Fruit fly (Drosophila melanogaster) whole organism: ENCODE results near the gene CG7695.

Experiments
- CG8478 ChIP-seq: fragments of >200 bp; optimal IDR thresholded peaks from 2 replicates; lab custom pipeline; 2018; ENCODE audit warnings: inconsistent platforms
- Dll ChIP-seq: fragments of >200 bp; optimal IDR thresholded peaks from 2 replicates; lab custom pipeline; 2017
- EcR ChIP-seq, 2 experiments: fragments of >200 bp; optimal IDR thresholded peaks; 2 replicates each; lab custom pipeline; 2017; ENCODE audit warnings: missing biosample characterization in 2 of 2, missing genetic modification characterization in 2 of 2, missing genetic modification reagents in 2 of 2
- pan ChIP-seq: fragments of >200 bp; optimal IDR thresholded peaks from 2 replicates; lab custom pipeline; 2017
- psq ChIP-seq: fragments of >200 bp; optimal IDR thresholded peaks from 2 replicates; lab custom pipeline; 2017
- usp ChIP-seq: fragments of >200 bp; optimal IDR thresholded peaks from 2 replicates; lab custom pipeline; 2017; ENCODE audit warnings: missing biosample characterization, missing genetic modification characterization, mixed read lengths

Gene CG7695

DNA sequence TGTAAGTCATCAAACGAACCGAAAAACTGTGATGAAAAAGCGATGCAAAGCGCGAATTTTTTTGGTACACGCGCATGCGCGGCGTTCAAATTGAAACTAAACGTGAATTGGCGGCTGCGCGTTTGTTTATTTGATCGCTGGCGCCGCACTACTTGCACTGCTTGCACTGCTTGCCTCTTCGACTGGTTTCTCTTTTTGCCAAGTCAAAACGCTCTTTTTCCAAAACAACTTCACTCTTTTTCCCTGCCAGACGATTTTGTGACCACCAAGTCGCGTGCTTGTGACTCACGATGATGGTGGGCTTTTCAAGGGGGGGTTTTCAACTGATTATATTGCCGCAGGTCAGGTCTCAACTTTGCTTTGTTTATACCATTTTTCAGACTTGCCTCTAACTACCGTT is 3.9 kb upstream of the CG7695 start, which contains the start of gene CG14304:
CG14304 (minus strand) TSS at position 98 of the 400 bp plus-strand sequence.
- TF ChIP-seq psq (lab: Kevin White, UChicago) = no peak
- no peak for TF ChIP-seq CG8478 (lab: Kevin White, UChicago)
- TF ChIP-seq EcR (GFP tag; optimal IDR thresholded peaks at IDR 0.05; lab: Kevin White, UChicago) = no peak
- no peak for TF ChIP-seq usp (GFP tag; lab: Kevin White, UChicago)
- TF ChIP-seq Dll (lab: Kevin White, UChicago) = no peak
- TF ChIP-seq pan (lab: Kevin White, UChicago) = no peak

DNA sequence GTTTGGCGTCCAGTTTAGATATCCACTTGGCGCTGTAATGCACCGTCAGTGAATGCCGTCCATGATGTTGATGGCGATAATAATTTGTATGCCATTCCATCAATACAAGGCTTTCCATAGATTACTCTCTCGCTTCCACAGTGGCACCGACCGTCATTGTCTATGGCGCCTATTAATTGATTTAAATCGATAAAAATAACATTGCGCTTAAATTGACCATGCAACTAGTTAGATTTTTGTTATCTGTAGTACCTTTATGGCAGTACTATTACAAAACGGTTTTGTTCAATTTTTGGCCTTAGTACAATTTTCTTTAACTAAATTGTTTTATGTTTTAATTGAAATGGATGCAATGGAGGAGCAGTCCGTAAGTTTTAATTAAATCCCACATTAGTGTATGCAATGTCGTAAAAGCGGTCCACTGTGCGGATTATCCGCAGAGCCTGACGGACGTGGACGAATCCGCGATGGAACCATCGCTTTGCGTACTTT is 2.2 kb upstream of the CG7695 start:
- TF ChIP-seq Dll (lab: Kevin White, UChicago) (no peak), EcR (GFP tag; optimal IDR thresholded peaks at IDR 0.05; lab: Kevin White, UChicago) (no peak), usp (GFP tag; lab: Kevin White, UChicago) (no peak), psq (lab: Kevin White, UChicago) (no peak), pan (lab: Kevin White, UChicago) (no peak), CG8478 (lab: Kevin White, UChicago) (no peak)

DNA sequence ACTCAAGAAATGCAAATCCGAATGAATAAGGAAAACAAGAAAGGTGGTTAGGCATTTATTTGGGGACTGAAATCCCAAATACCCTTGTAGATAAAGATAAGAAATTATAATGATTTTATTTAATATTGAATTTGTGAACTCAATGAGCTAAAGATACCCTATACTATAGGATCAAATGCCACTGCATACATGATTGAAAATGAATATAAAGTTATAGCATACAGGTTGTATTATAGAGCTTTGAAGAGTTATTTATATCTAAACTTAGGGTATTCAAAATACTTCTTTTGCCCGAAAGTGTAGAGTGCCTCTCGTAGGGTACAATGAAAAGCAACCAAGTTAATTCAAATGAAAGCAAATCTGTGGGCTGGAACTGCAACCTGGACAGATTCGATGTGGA is 1.3 kb downstream of the CG7695 start:
- TF ChIP-seq usp (GFP tag; lab: Kevin White, UChicago) (no peak), CG8478 (lab: Kevin White, UChicago) (no peak), pan (lab: Kevin White, UChicago) (no peak), psq (lab: Kevin White, UChicago) (no peak), EcR (GFP tag; optimal IDR thresholded peaks at IDR 0.05; lab: Kevin White, UChicago) (no peak), Dll (lab: Kevin White, UChicago) (no peak)

DNA sequence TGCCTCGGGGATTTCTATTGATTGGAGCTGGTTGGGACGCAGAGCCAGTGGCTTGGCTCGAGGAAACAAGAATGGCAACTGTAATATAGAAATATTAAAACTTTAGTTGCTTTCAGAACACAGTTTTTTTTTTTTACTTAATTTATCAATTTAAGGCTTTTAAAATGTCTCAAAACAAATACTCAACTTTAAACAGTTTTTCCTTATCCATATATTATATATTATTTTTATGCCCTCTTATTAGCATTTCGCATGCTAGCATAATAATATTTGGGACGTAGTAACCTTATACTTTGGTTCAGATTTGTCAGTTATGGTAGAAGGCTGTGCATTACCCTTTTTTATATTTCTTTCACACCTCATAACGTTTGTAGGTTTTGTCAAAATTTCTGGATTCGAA is 18.9 kb downstream of the CG7695 start, which contains the start of gene Tssk:
Tssk (plus strand) TSS at position 301 of the 400 bp plus-strand sequence.
- TF ChIP-seq psq (lab: Kevin White, UChicago) (no peak), Dll (lab: Kevin White, UChicago) (no peak), pan (lab: Kevin White, UChicago) (no peak), CG8478 (lab: Kevin White, UChicago) (no peak), EcR (GFP tag; optimal IDR thresholded peaks at IDR 0.05; lab: Kevin White, UChicago) (no peak), usp (GFP tag; lab: Kevin White, UChicago) (no peak)

DNA sequence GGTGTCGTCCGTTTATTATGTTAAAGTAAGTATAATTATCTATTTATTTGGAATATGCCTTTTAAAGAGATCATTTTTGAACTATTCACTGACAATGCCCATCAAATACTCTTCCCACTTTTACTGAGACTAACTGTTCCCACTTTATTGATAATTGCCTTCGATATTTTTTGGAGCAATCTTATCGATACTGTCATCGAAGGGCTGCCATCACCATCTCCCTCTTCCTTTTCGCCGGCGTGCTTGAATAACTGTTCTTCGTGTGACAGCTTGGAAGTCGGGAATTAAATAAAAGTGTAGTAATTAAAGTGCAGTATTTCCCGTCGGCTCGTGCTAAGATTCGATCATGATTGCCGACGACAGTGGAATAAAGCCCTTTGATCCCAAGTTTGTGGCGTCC is 26.6 kb downstream of the CG7695 start, which contains the start of gene qin:
qin (plus strand) TSS at position 274 of the 400 bp plus-strand sequence.
- TF ChIP-seq EcR (GFP tag; optimal IDR thresholded peaks at IDR 0.05; lab: Kevin White, UChicago) (no peak), psq (lab: Kevin White, UChicago) (no peak), Dll (lab: Kevin White, UChicago) (no peak), pan (lab: Kevin White, UChicago) (no peak), usp (GFP tag; lab: Kevin White, UChicago) (no peak), CG8478 (lab: Kevin White, UChicago) (no peak)

DNA sequence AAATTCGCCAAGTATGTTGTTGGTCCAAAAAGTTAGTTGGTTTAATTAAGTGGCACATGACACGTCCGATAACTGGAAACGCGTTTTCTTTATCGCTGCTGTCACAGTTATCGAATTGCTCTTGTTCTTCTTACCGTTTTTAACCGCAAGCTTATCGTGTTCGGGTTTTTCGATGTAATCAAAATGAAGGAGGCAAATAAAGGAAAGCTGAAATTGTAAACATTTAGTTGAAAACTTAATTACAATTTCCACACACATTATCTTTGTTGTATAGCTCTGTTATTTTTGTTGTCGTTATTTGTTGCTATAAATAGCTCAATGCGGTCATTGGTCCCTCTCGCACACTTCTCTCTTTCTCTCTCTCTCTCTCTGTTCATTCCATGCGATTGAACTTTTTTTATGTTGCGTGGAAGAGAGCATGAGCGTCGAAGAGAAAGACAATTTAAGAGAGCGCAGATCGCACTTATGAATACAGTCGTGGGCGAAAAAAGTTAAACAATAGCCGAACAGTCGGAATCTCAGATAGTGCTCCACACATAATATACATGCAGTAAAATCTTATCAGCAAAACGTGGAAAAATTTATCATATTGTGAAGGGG is 32.0 kb downstream of the CG7695 start:
- peak in 1 of 2 experiments; percentile 88 for TF ChIP-seq EcR (GFP tag; optimal IDR thresholded peaks at IDR 0.05; lab: Kevin White, UChicago)
- TF ChIP-seq Dll (lab: Kevin White, UChicago) = no peak

DNA sequence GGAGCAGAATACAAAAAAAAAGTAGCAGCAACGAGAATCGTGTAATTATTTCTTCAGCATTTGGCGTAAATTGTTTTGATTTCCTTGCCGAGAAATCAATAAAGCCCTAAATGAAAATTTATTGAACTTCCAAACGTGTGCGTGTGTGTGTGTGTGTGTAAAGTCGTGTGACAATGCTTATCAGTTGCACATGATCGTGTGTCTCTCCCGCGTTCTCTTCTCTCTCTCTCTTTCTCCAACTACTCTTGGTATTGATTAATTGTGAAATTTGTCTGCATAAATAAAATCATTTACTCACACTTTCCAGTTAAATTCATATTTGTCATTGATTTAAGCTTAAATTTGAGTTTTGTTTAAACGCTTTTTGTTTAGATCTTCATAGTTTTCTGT is 32.8 kb downstream of the CG7695 start:
- no peak for TF ChIP-seq pan (lab: Kevin White, UChicago)
- TF ChIP-seq EcR (GFP tag; optimal IDR thresholded peaks at IDR 0.05; lab: Kevin White, UChicago) = peak in 1 of 2 experiments; percentile 17

DNA sequence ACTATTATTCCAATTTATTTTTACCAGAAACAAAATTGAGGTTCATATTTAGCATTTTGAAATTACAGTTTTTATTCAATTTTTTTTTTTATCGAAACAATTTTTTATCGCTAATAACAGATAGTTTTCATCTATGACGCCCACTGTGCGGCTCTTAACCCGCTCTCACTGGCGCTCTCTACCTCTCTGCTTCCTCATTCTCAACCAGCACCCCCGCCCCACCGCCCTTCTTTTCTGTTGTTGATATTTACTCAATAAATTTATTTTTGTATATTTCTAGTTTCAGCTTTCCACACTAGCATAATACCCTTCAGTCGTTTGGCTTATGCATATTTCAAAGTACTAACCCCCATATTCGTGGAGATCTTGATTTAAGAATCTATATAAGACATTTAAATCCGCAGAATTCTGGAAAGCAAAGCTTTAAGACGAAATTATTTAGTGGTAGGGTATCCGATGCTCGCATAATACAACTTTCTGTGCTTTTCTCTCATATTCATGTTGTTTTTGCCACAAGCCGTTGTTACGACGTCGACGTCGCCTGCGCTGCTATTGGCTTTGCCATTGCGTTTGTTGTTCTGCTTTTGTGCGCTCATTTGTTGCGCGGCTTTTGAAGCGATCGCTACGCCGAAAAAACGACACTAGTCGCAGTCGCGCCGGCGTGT is 33.3 kb downstream of the CG7695 start:
- TF ChIP-seq CG8478 (lab: Kevin White, UChicago) (no peak), EcR (GFP tag; optimal IDR thresholded peaks at IDR 0.05; lab: Kevin White, UChicago) (no peak), Dll (lab: Kevin White, UChicago) (no peak), psq (lab: Kevin White, UChicago) (no peak)

DNA sequence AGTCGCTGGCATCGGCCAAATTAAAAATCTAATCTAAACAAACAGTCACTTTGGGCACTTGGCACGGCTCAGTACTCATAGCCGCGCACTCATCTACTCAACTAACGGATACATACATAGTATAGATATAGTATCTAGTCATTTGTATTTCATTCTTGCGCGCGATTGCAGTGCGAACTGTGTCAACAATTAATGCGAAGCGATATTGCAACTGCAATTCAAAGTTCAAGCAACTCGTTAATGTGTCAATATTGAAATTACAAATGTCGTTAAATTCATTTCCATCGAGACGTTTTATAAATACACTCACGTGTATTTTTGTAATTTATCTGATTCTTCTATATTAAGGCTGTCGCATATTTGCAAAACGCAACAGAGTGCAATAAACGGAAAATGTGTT is 35.1 kb downstream of the CG7695 start:
- TF ChIP-seq CG8478 (lab: Kevin White, UChicago) = no peak
- no peak for TF ChIP-seq pan (lab: Kevin White, UChicago)
- TF ChIP-seq EcR (GFP tag; optimal IDR thresholded peaks at IDR 0.05; lab: Kevin White, UChicago) = no peak
- no peak for TF ChIP-seq usp (GFP tag; lab: Kevin White, UChicago)
- TF ChIP-seq psq (lab: Kevin White, UChicago) = no peak
- TF ChIP-seq Dll (lab: Kevin White, UChicago) = no peak

DNA sequence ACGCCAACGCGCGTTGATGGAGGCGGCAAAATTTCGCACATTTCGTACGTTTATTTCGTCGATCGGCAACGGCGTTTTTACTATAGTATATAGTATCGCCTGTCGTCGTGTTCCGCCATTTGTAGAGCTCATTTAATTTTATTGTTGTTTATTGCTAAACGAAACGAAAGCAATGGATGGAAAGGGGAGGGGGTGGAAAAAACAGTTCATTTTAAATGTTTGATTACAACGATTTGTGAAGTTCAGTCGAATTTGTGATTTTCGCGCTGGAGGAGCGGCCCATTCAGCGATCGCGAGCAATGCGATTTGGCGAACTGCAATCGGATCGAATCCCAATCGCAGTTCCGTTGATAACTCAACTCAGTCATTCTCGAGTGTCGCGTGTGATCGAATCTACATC is 36.3 kb downstream of the CG7695 start:
- TF ChIP-seq psq (lab: Kevin White, UChicago) (no peak), CG8478 (lab: Kevin White, UChicago) (no peak), EcR (GFP tag; optimal IDR thresholded peaks at IDR 0.05; lab: Kevin White, UChicago) (no peak), usp (GFP tag; lab: Kevin White, UChicago) (no peak), pan (lab: Kevin White, UChicago) (no peak), Dll (lab: Kevin White, UChicago) (no peak)

DNA sequence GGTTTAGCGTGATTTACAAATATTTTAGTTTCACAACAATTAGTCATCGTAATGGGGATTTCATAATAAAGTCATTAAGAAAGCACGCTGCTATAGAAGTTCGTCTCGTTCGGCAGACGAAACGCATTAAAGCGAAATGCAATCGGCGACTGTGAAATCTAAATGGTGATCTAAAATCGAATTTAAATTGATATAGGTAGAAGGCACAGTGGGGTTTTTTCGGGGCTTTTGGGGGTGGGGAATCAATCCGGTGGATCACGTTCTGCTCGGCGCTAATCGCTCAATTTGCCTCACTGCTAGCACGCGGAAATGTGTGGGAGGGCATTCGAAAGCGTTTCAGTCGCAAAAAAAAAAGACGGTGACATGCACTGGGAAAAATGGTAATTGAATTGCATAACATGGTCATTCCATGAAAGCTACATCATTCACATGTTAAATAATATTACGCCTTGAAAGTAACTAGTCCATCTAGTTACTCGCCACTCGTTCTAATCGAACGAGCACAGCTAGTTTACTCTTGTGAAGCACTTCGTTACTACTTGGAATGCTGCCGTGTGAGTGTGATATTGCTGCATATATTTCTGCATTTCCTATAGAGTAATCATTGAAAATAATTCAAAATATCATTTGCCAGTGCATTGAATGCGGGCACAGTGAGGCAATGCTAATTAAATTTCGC is 39.4 kb downstream of the CG7695 start:
- TF ChIP-seq CG8478 (lab: Kevin White, UChicago) (no peak), Dll (lab: Kevin White, UChicago) (no peak), pan (lab: Kevin White, UChicago) (no peak), psq (lab: Kevin White, UChicago) (no peak), usp (GFP tag; lab: Kevin White, UChicago) (no peak), EcR (GFP tag; optimal IDR thresholded peaks at IDR 0.05; lab: Kevin White, UChicago) (no peak)
